Worm (Caenorhabditis elegans): ENCODE data around the gene C42D4.19.

- TF ChIP-seq him-1 (tag; optimal IDR thresholded peaks at IDR 0.05) (no peak), W03F9.2 (tag; optimal IDR thresholded peaks at IDR 0.05) (no peak)
Observed at ce11 chrIV:7156356-7156755, 19.1 kb upstream of the C42D4.19 start, which contains the start of gene maph-9.

All from whole organism, L4/young adult.